Worm (Caenorhabditis elegans) whole organism, midembryonic: Measurements from ENCODE around the gene Y58A7A.3.

Source experiments
- T22C8.4 ChIP-seq: fragments of 200-800 bp; sonication (Bioruptor generic); IDR thresholded peaks from 2 replicates; pipeline ENCODE4 v1.3.6; 2022; ENCODE audit warnings: missing genetic modification characterization, missing compliant biosample characterization
- cog-1 ChIP-seq: sonication (generic microtip); optimal IDR thresholded peaks from 2 replicates; lab custom pipeline; 2016; ENCODE audit warnings: missing genetic modification characterization, missing compliant biosample characterization
- flt-1 ChIP-seq: fragments of 200-800 bp; sonication (Bioruptor generic); IDR thresholded peaks from 2 replicates; pipeline ENCODE4 v1.3.6; 2022; ENCODE audit warnings: missing genetic modification characterization, missing compliant biosample characterization
- klf-2 ChIP-seq: fragments of 200-800 bp; sonication (Bioruptor generic); conservative IDR thresholded peaks from 2 replicates; pipeline ENCODE4 v1.3.6; 2022; ENCODE audit warnings: missing genetic modification reagents, missing genetic modification characterization, missing compliant biosample characterization
- med-1 ChIP-seq: sonication (generic microtip); optimal IDR thresholded peaks from 2 replicates; lab custom pipeline; 2017; ENCODE audit warnings: missing genetic modification characterization, mild to moderate bottlenecking, missing compliant biosample characterization, antibody characterized with exemption, missing genetic modification reagents; ENCODE audit not compliant: insufficient read depth
- ref-1 ChIP-seq: fragments of 200-800 bp; sonication (Bioruptor generic); conservative IDR thresholded peaks from 2 replicates; pipeline ENCODE4 v1.3.6; 2022; ENCODE audit warnings: missing genetic modification reagents, missing genetic modification characterization, missing compliant biosample characterization
- tab-1 ChIP-seq: fragments of 200-800 bp; sonication (Bioruptor generic); IDR thresholded peaks from 2 replicates; pipeline ENCODE4 v1.3.6; 2022; ENCODE audit warnings: missing genetic modification characterization, missing compliant biosample characterization
- ztf-23 ChIP-seq: fragments of 200-800 bp; sonication (Bioruptor generic); IDR thresholded peaks from 2 replicates; pipeline ENCODE4 v1.3.6; 2022; ENCODE audit warnings: missing genetic modification reagents, missing genetic modification characterization, missing compliant biosample characterization
- ztf-29 ChIP-seq: fragments of 200-800 bp; sonication (Bioruptor generic); IDR thresholded peaks from 2 replicates; pipeline ENCODE4 v1.3.6; 2022; ENCODE audit warnings: missing genetic modification reagents, missing genetic modification characterization, missing compliant biosample characterization

Y58A7A.3 gene

DNA sequence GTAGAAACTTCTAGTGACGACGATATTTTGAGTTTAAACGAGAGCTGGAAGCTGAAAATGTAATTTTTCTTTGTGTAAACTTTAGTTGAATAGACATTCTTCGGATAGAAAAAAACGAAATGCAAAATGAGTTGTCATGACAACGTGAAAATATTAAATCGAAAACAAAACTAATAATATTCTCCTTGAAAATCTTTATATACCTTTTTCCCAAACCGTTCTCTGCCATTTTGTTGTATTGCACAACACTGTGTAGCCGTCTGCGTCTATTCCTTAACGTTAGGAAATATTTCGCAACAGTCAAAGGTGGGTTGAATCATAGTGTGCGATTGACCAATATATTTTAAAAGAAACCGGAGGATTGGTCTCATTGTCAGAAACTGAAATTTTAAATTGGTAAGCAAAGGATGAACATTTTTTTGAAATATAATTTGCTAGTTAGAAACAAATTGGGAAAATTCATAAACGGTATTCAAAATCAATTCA is at the start of gene Y58A7A.3:
Gene Y58A7A.3, minus strand, starts transcription at position 51 of the 486 bp plus-strand sequence.
- TF ChIP-seq tab-1 (GFP tag; lab: Robert Waterston, UW) (no peak), flt-1 (no peak), cog-1 (tag; lab: Kevin White, UChicago) (no peak), ztf-29 (GFP tag; lab: Robert Waterston, UW) (no peak), med-1 (no peak), ztf-23 (GFP tag; lab: Robert Waterston, UW) (no peak), ref-1 (GFP tag; lab: Robert Waterston, UW) (no peak), T22C8.4 (GFP tag; lab: Robert Waterston, UW) (no peak), klf-2 (GFP tag; lab: Robert Waterston, UW) (no peak)

DNA sequence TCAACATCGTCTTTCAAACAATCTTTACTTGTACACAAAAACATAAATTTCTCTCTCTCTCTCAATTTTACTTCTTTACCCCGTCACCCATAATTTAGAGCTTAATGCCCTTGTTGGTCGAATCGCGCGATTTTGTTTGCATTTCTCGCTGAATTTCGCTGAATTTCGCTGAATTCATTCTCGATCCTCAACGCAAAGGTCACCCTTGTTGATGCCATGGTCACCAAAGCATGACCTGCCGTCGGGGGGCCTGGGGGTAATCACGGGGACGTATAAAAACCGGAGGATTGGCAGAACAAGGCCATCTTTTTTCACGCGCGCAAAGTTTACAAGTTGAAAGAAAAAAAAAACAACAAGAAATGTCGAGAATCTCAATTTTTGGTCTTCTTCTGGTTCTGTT is 49.3 kb upstream of the Y58A7A.3 start, which contains the start of gene F14F9.8:
Gene F14F9.8, plus strand, starts transcription at position 301 of the 400 bp plus-strand sequence.
- no peak for TF ChIP-seq flt-1
- no peak for TF ChIP-seq cog-1 (tag; lab: Kevin White, UChicago)

DNA sequence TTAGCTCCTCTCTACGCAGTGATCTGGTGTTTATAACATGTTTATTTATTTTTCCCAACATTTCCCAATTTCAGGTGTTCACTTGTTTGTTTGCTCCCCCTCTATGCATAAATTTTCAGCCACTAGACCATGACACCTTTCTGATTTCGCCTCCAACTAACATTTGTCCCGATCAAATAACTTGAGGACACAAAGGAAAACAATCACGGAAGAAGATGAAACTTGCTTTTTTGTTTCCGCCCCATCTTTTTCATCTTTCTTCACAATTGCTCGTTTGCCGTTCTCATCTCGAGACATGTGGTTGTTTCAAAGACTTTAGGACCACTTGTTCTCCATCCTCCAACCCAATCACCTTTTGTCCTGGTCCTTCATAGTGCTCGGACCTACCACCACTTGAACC is 46.1 kb upstream of the Y58A7A.3 start, which contains the start of gene F14F9.5:
Gene F14F9.5, plus strand, starts transcription at position 301 of the 400 bp plus-strand sequence.
- TF ChIP-seq med-1 (no peak), T22C8.4 (GFP tag; lab: Robert Waterston, UW) (no peak), ref-1 (GFP tag; lab: Robert Waterston, UW) (no peak)

DNA sequence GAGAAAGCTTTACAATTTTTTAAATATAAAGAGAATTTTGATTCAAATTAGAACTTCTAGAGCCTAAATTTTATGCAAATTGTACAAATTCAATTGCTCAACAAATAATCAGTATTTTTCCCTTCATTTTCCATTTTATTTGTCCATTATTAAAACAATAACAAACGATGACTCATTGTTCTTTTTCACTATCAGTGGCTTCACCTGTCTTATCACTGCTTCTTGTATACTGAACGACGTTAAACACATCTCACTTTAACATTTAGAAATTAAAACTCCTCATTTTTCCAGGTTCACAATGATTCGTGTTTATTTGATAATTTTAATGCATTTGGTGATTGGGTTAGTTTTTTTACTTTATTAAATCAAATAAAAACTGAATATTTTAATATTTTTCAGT is 39.0 kb upstream of the Y58A7A.3 start, which contains the start of gene sid-1:
Gene sid-1, plus strand, starts transcription at position 292 of the 400 bp plus-strand sequence.
- no peak for TF ChIP-seq klf-2 (GFP tag; lab: Robert Waterston, UW)
- TF ChIP-seq ref-1 (GFP tag; lab: Robert Waterston, UW), result no peak
- TF ChIP-seq T22C8.4 (GFP tag; lab: Robert Waterston, UW), result no peak
- no peak for TF ChIP-seq cog-1 (tag; lab: Kevin White, UChicago)
- no peak for TF ChIP-seq med-1

DNA sequence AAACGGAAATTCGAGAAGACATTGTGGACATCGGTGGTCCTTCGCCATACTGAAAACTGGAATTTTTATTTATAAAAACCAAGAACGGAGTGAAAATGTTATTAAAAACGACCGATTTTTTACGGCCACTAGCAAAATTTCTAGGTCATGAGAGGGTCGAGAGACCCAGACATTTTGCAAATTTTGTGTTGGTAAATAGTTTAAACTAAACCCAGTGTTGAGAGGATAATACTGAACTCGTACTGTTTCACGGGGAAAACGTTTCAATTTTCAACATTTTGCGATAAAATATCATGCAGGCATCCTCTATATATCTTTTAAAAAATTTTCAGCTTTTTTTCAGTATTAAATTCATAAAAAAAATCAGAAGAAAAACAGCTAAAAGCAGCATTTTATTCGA is 38.4 kb upstream of the Y58A7A.3 start, which contains the start of gene C04F5.9:
Gene C04F5.9, minus strand, starts transcription at position 101 of the 400 bp plus-strand sequence.
- TF ChIP-seq ztf-23 (GFP tag; lab: Robert Waterston, UW) (no peak), T22C8.4 (GFP tag; lab: Robert Waterston, UW) (no peak)

DNA sequence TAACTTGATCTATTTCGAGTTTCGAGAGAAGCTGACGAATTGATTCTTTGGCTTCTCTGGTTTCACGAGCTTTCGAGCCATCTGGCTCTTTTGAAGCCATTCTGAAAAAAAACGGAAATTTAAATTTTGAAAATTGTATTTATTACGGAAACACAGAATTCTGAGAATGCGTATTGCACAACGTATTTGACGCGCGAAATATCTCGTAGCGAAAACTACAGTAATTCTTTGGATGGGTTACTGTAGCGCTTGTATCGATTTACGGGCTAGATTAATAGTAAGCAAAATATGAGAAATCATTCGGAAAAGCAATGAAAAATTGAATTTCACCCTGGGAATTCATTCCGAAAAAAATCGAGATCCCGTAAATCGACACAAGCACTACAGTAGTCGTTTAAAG is 33.0 kb upstream of the Y58A7A.3 start, which contains the start of gene C04F5.8:
Gene C04F5.8, minus strand, starts transcription at position 101 of the 400 bp plus-strand sequence.
- TF ChIP-seq flt-1, result no peak
- no peak for TF ChIP-seq klf-2 (GFP tag; lab: Robert Waterston, UW)
- no peak for TF ChIP-seq T22C8.4 (GFP tag; lab: Robert Waterston, UW)
- no peak for TF ChIP-seq ref-1 (GFP tag; lab: Robert Waterston, UW)
- TF ChIP-seq tab-1 (GFP tag; lab: Robert Waterston, UW), result no peak
- no peak for TF ChIP-seq med-1
- no peak for TF ChIP-seq ztf-29 (GFP tag; lab: Robert Waterston, UW)
- no peak for TF ChIP-seq ztf-23 (GFP tag; lab: Robert Waterston, UW)
- no peak for TF ChIP-seq cog-1 (tag; lab: Kevin White, UChicago)

DNA sequence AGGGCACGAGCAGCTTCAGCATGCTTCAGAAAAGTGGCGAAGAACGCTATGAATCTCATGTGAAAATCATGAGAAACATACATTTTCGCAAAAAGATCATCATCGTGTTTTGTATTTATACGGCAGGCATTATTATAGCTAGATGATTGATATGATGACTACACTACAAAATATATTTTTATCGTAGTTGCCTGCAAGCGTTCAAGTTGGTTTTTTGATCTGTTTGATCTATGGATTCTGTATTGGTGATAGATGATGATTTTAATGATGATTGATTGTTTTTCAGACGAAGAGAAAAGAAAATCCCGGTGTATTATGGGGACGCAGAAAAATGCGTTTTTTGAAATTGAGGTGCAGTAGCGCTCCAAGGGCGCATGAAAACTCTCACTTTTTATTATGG is 30.0 kb upstream of the Y58A7A.3 start, which contains the start of gene ugt-63:
Gene ugt-63, minus strand, starts transcription at position 89 of the 400 bp plus-strand sequence.
- TF ChIP-seq cog-1 (tag; lab: Kevin White, UChicago) (no peak), flt-1 (no peak), T22C8.4 (GFP tag; lab: Robert Waterston, UW) (no peak)

DNA sequence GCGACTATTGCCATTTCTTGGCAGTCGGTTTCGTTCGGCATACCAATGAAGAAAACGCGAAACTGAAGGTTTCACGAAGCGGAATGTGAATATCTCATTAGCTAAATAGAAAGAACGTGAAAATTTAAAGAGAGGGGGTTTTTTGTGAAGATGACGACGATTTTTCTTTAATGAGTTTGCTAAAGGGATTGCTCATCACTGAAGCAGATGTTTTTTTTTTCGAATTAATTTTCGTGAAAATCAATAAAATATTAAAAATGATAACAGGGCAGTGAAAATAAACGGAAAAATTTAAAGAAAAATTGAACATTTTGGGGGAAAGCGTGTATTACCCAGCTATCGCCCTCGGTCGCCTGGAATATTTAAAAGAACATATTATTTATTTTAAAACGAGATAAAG is 27.1 kb upstream of the Y58A7A.3 start, which contains the start of gene srab-3:
Gene srab-3, minus strand, starts transcription at position 101 of the 400 bp plus-strand sequence.
- TF ChIP-seq cog-1 (tag; lab: Kevin White, UChicago) (no peak), med-1 (no peak), flt-1 (no peak), klf-2 (GFP tag; lab: Robert Waterston, UW) (no peak), ztf-29 (GFP tag; lab: Robert Waterston, UW) (no peak), T22C8.4 (GFP tag; lab: Robert Waterston, UW) (no peak), tab-1 (GFP tag; lab: Robert Waterston, UW) (no peak), ref-1 (GFP tag; lab: Robert Waterston, UW) (no peak), ztf-23 (GFP tag; lab: Robert Waterston, UW) (no peak)

DNA sequence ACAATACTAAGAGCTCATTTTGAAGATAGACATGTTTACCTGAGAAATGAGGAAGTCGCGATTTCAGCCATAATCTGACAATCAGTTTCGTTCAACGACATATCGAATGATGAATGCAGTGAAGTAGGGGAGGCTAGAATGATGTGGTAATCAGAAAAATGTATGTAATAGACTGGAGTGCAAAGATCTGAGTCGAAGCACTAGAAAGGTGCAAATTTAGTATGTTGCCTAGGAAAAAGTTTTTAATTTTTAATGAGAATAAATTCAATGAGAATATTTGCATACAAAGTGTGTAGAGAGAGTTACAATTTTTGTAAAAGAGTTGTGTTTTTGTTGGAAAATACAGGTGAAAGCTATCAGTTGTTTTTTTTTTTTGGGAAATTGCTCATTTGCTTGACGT is 24.2 kb upstream of the Y58A7A.3 start, which contains the start of gene srab-2:
Gene srab-2, minus strand, starts transcription at position 101 of the 400 bp plus-strand sequence.
- TF ChIP-seq flt-1 (no peak), med-1 (no peak), klf-2 (GFP tag; lab: Robert Waterston, UW) (no peak), ref-1 (GFP tag; lab: Robert Waterston, UW) (no peak), ztf-29 (GFP tag; lab: Robert Waterston, UW) (no peak), ztf-23 (GFP tag; lab: Robert Waterston, UW) (no peak), T22C8.4 (GFP tag; lab: Robert Waterston, UW) (no peak), tab-1 (GFP tag; lab: Robert Waterston, UW) (no peak), cog-1 (tag; lab: Kevin White, UChicago) (no peak)

DNA sequence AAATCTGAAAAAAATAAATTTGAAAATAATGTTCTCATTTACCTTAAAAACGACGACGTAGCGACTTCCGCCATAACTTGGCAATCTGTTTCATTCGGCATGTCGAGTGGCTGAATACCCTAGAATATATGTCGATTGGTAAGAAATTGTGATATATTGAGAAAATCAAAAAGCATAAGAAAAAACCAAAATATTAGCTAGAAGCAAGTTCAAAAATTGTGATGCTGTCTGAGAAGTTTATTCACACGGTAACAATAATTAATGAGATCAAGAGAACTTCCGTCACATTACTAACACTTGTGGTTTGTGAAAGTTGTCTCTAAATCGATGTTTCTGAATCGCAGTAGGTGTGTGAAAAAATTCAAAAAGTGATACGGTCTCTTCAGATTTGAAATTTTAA is 21.3 kb upstream of the Y58A7A.3 start, which contains the start of gene srab-1:
Gene srab-1, minus strand, starts transcription at position 101 of the 400 bp plus-strand sequence.
- TF ChIP-seq ref-1 (GFP tag; lab: Robert Waterston, UW), result no peak
- no peak for TF ChIP-seq tab-1 (GFP tag; lab: Robert Waterston, UW)
- TF ChIP-seq ztf-23 (GFP tag; lab: Robert Waterston, UW), result no peak
- TF ChIP-seq flt-1, result no peak
- no peak for TF ChIP-seq ztf-29 (GFP tag; lab: Robert Waterston, UW)
- no peak for TF ChIP-seq cog-1 (tag; lab: Kevin White, UChicago)
- TF ChIP-seq klf-2 (GFP tag; lab: Robert Waterston, UW), result no peak
- no peak for TF ChIP-seq T22C8.4 (GFP tag; lab: Robert Waterston, UW)
